Worm (Caenorhabditis elegans): Measurements from ENCODE around the gene C03B1.7.

ce11 chrX:6347013-6347412 lies 5.4 kb downstream of the C03B1.7 start, which contains the start of gene C03B1.9:
- TF ChIP-seq dao-5 (tag; optimal IDR thresholded peaks at IDR 0.05) (no peak), W03F9.2 (tag; optimal IDR thresholded peaks at IDR 0.05) (no peak), him-1 (tag; optimal IDR thresholded peaks at IDR 0.05) (no peak)

Measured in whole organism, L4/young adult.